Fruit fly (Drosophila melanogaster): ENCODE data around the gene CG42507.
A peak's percentile ranks its signal among the peaks of the same experiment; 100 is the strongest.

The CG42507 gene

dm6 chr3L:14755951-14756723 lies 1.6 kb downstream of the CG42507 start (continued):
- peak; percentile 10; the same call in 1 of the 2 replicates for TF ChIP-seq CG42726 (GFP tag; IDR thresholded peaks at IDR 0.05; ENCODE audit: partially characterized antibody)
- peak; percentile 71 for TF ChIP-seq CG8359 (GFP tag; optimal IDR thresholded peaks at IDR 0.05; ENCODE audit: borderline replicate concordance)
- 0 out of 2 replicates have a peak, but pooled peaks have one; percentile 13 for TF ChIP-seq ham (GFP tag; IDR thresholded peaks at IDR 0.05)
- peak; percentile 90 for TF ChIP-seq cwo (GFP tag; optimal IDR thresholded peaks at IDR 0.05)
- peak; percentile 55 for TF ChIP-seq dmrt11E (tag; optimal IDR thresholded peaks at IDR 0.05)
- peak; percentile 15 for TF ChIP-seq CG34376 (GFP tag; optimal IDR thresholded peaks at IDR 0.05)
- TF ChIP-seq pfk (GFP tag; optimal IDR thresholded peaks at IDR 0.05), result no peak
- peak in 1 of 2 experiments; percentile 81 for TF ChIP-seq Eip74EF (GFP tag; optimal IDR thresholded peaks at IDR 0.05)
- TF ChIP-seq cas (GFP tag; IDR thresholded peaks at IDR 0.05), result 0 out of 2 replicates have a peak, but pooled peaks have one; percentile 31
- TF ChIP-seq bab2 (GFP tag; optimal IDR thresholded peaks at IDR 0.05), result peak; percentile 83
- TF ChIP-seq CG12659 (GFP tag; optimal IDR thresholded peaks at IDR 0.05), result peak; percentile 95
- no peak for TF ChIP-seq dan (GFP tag; IDR thresholded peaks at IDR 0.05)
- no peak for TF ChIP-seq CG16813 (GFP tag; IDR thresholded peaks at IDR 0.05; ENCODE audit: partially characterized antibody)
- peak; percentile 82 for TF ChIP-seq CG18476 (GFP tag; optimal IDR thresholded peaks at IDR 0.05)
- TF ChIP-seq hb (GFP tag; IDR thresholded peaks at IDR 0.05; ENCODE audit: partially characterized antibody), result no peak
- peak; percentile 85 for TF ChIP-seq CG11093 (GFP tag; IDR thresholded peaks at IDR 0.05)
- peak; percentile 82 for TF ChIP-seq CG3847 (GFP tag; IDR thresholded peaks at IDR 0.05)
- no peak for TF ChIP-seq prd (optimal IDR thresholded peaks at IDR 0.05)
- peak; percentile 88 for TF ChIP-seq prd (GFP tag; IDR thresholded peaks at IDR 0.05)
- TF ChIP-seq NfI (GFP tag; optimal IDR thresholded peaks at IDR 0.05), result peak; percentile 80
- TF ChIP-seq CG12071 (GFP tag; optimal IDR thresholded peaks at IDR 0.05), result peak; percentile 68

- TF ChIP-seq Camta (GFP tag; optimal IDR thresholded peaks at IDR 0.05), result no peak
- peak; percentile 78 for TF ChIP-seq CG1832 (GFP tag; optimal IDR thresholded peaks at IDR 0.05)
- no peak for TF ChIP-seq maf-S (GFP tag; optimal IDR thresholded peaks at IDR 0.05)
- no peak for TF ChIP-seq Ravus (GFP tag; IDR thresholded peaks at IDR 0.05)
- TF ChIP-seq CG7745 (tag; optimal IDR thresholded peaks at IDR 0.05), result no peak
- no peak for TF ChIP-seq unpg (GFP tag; optimal IDR thresholded peaks at IDR 0.05)
- no peak for TF ChIP-seq Opbp (GFP tag; IDR thresholded peaks at IDR 0.05; ENCODE audit: partially characterized antibody)
- no peak for TF ChIP-seq sug (tag; optimal IDR thresholded peaks at IDR 0.05)
- 0 out of 3 replicates have a peak, but pooled peaks have one; percentile 14 for TF ChIP-seq CG2199 (GFP tag; IDR thresholded peaks at IDR 0.05)
- no peak for TF ChIP-seq Stat92E (GFP tag; optimal IDR thresholded peaks at IDR 0.05)
- TF ChIP-seq Fer3 (tag; optimal IDR thresholded peaks at IDR 0.05), result no peak
- peak; percentile 90 for TF ChIP-seq crol (GFP tag; IDR thresholded peaks at IDR 0.05)
- TF ChIP-seq CG1603 (tag; optimal IDR thresholded peaks at IDR 0.05), result no peak
- no peak for TF ChIP-seq Sox102F (GFP tag; optimal IDR thresholded peaks at IDR 0.05)
- no peak for TF ChIP-seq her (GFP tag; optimal IDR thresholded peaks at IDR 0.05)
- no peak for TF ChIP-seq cas (GFP tag; IDR thresholded peaks at IDR 0.05)
- no peak for TF ChIP-seq CG6175 (GFP tag; IDR thresholded peaks at IDR 0.05)
- TF ChIP-seq CG17359 (tag; optimal IDR thresholded peaks at IDR 0.05), result peak; percentile 61
- TF ChIP-seq CG6813 (GFP tag; optimal IDR thresholded peaks at IDR 0.05), result peak; percentile 30
- TF ChIP-seq Fer1 (GFP tag; optimal IDR thresholded peaks at IDR 0.05), result peak; percentile 25
- TF ChIP-seq HLH54F (GFP tag; optimal IDR thresholded peaks at IDR 0.05), result no peak
- TF ChIP-seq insv (GFP tag; optimal IDR thresholded peaks at IDR 0.05), result peak in 1 of 2 experiments; percentile 87
- 0 out of 2 replicates have a peak, but pooled peaks have one; percentile 29 for TF ChIP-seq Scr (GFP tag; IDR thresholded peaks at IDR 0.05; ENCODE audit: partially characterized antibody)
- TF ChIP-seq onecut (GFP tag; IDR thresholded peaks at IDR 0.05), result peak; percentile 99
- TF ChIP-seq danr (GFP tag; IDR thresholded peaks at IDR 0.05), result no peak
- TF ChIP-seq gro (GFP tag; optimal IDR thresholded peaks at IDR 0.05), result no peak
- TF ChIP-seq Sox100B (GFP tag; optimal IDR thresholded peaks at IDR 0.05), result no peak
Observed at dm6 chr3L:14755046-14755643, 2.6 kb downstream of the CG42507 start.
